Fruit fly (Drosophila melanogaster): Measurements from ENCODE around the gene kairos.

The kairos gene

dm6 chrX:18315835-18316234 lies 40.2 kb downstream of the kairos start:
- peak; percentile 59 for TF ChIP-seq CG13204 (GFP tag; optimal IDR thresholded peaks at IDR 0.05)
- TF ChIP-seq Pif1A (GFP tag; optimal IDR thresholded peaks at IDR 0.05): no peak
- no peak for TF ChIP-seq Snoo (tag; optimal IDR thresholded peaks at IDR 0.05)
- no peak for TF ChIP-seq Ets98B (GFP tag; IDR thresholded peaks at IDR 0.05)

- TF ChIP-seq rn (GFP tag; IDR thresholded peaks at IDR 0.05): no peak
- TF ChIP-seq CG14655 (GFP tag; optimal IDR thresholded peaks at IDR 0.05): no peak
- TF ChIP-seq CG32121 (GFP tag; IDR thresholded peaks at IDR 0.05): no peak
- peak; percentile 22 for TF ChIP-seq EcR (GFP tag; optimal IDR thresholded peaks at IDR 0.05)
- TF ChIP-seq CG15710 (tag; optimal IDR thresholded peaks at IDR 0.05): no peak
- TF ChIP-seq CG13204 (GFP tag; optimal IDR thresholded peaks at IDR 0.05): peak; percentile 94
- TF ChIP-seq Snoo (tag; optimal IDR thresholded peaks at IDR 0.05): no peak
- peak; percentile 26; the same call in 1 of the 3 replicates for TF ChIP-seq fd96Ca (GFP tag; IDR thresholded peaks at IDR 0.05)
- TF ChIP-seq gl (tag; optimal IDR thresholded peaks at IDR 0.05): no peak
- TF ChIP-seq CG8159 (tag; optimal IDR thresholded peaks at IDR 0.05): no peak
- peak; percentile 67; the same call in 2 of the 3 replicates for TF ChIP-seq CG4496 (GFP tag; IDR thresholded peaks at IDR 0.05)
- peak; percentile 86 for TF ChIP-seq CG12605 (GFP tag; IDR thresholded peaks at IDR 0.05)
- no peak for TF ChIP-seq Pif1A (GFP tag; optimal IDR thresholded peaks at IDR 0.05)
- no peak for TF ChIP-seq Pif1B (GFP tag; optimal IDR thresholded peaks at IDR 0.05)
- no peak for TF ChIP-seq CG9948 (tag; optimal IDR thresholded peaks at IDR 0.05)
- TF ChIP-seq D1 (tag; optimal IDR thresholded peaks at IDR 0.05): no peak
- no peak for TF ChIP-seq CG34367 (tag; optimal IDR thresholded peaks at IDR 0.05)
- no peak for TF ChIP-seq CG8301 (tag; optimal IDR thresholded peaks at IDR 0.05)
- TF ChIP-seq CG17806 (tag; optimal IDR thresholded peaks at IDR 0.05): no peak
- TF ChIP-seq Ets98B (GFP tag; IDR thresholded peaks at IDR 0.05): peak; percentile 27; the same call in 1 of the 2 replicates
- TF ChIP-seq CG10348 (GFP tag; IDR thresholded peaks at IDR 0.05): no peak
Observed at dm6 chrX:18312445-18312911, 43.5 kb downstream of the kairos start.

- TF ChIP-seq Pif1A (GFP tag; optimal IDR thresholded peaks at IDR 0.05): no peak
- TF ChIP-seq CG32121 (GFP tag; IDR thresholded peaks at IDR 0.05): no peak
- TF ChIP-seq CG8301 (tag; optimal IDR thresholded peaks at IDR 0.05): no peak
- no peak for TF ChIP-seq CG10348 (GFP tag; IDR thresholded peaks at IDR 0.05)
- no peak for TF ChIP-seq Snoo (tag; optimal IDR thresholded peaks at IDR 0.05)
- TF ChIP-seq CG12605 (GFP tag; IDR thresholded peaks at IDR 0.05): no peak
- no peak for TF ChIP-seq rn (GFP tag; IDR thresholded peaks at IDR 0.05)
- TF ChIP-seq CG17806 (tag; optimal IDR thresholded peaks at IDR 0.05): no peak
- TF ChIP-seq fd96Ca (GFP tag; IDR thresholded peaks at IDR 0.05): no peak
- TF ChIP-seq CG15710 (tag; optimal IDR thresholded peaks at IDR 0.05): no peak
- TF ChIP-seq CG13204 (GFP tag; optimal IDR thresholded peaks at IDR 0.05): no peak
- TF ChIP-seq CG8159 (tag; optimal IDR thresholded peaks at IDR 0.05): no peak
Observed at dm6 chrX:18310979-18311378, 45.0 kb downstream of the kairos start.

dm6 chrX:18309241-18309697 lies 46.7 kb downstream of the kairos start, which contains the start of gene upd1:
TSS of gene upd1 (minus strand) at chrX:18309291.
- peak; percentile 75 for TF ChIP-seq CG13204 (GFP tag; optimal IDR thresholded peaks at IDR 0.05)
- no peak for TF ChIP-seq CG12605 (GFP tag; IDR thresholded peaks at IDR 0.05)

- TF ChIP-seq CG8301 (tag; optimal IDR thresholded peaks at IDR 0.05) (no peak), rn (GFP tag; IDR thresholded peaks at IDR 0.05) (no peak), CG13204 (GFP tag; optimal IDR thresholded peaks at IDR 0.05) (no peak), CG10348 (GFP tag; IDR thresholded peaks at IDR 0.05) (no peak), CG12605 (GFP tag; IDR thresholded peaks at IDR 0.05) (no peak)
Observed at dm6 chrX:18303580-18304305, 52.2 kb downstream of the kairos start.

dm6 chrX:18300775-18301316 lies 55.1 kb downstream of the kairos start:
- no peak for TF ChIP-seq CG34367 (tag; optimal IDR thresholded peaks at IDR 0.05)
- no peak for TF ChIP-seq CG14655 (GFP tag; optimal IDR thresholded peaks at IDR 0.05)
- TF ChIP-seq fd96Ca (GFP tag; IDR thresholded peaks at IDR 0.05): no peak
- no peak for TF ChIP-seq CG9948 (tag; optimal IDR thresholded peaks at IDR 0.05)
- TF ChIP-seq rn (GFP tag; IDR thresholded peaks at IDR 0.05): no peak
- no peak for TF ChIP-seq CG15710 (tag; optimal IDR thresholded peaks at IDR 0.05)
- no peak for TF ChIP-seq CG10348 (GFP tag; IDR thresholded peaks at IDR 0.05)
- no peak for TF ChIP-seq gl (tag; optimal IDR thresholded peaks at IDR 0.05)

Measured in whole organism, pupa.